Worm (Caenorhabditis elegans) whole organism, mixed stage, embryonic: Measurements from ENCODE around the gene nhr-25.

ENCODE experiments used
- bed-3 ChIP-seq: fragments of 200-800 bp; sonication (Bioruptor generic); optimal IDR thresholded peaks from 3 replicates; lab custom pipeline; 2018; ENCODE audit warnings: mild to moderate bottlenecking, missing genetic modification characterization, moderate library complexity, missing compliant biosample characterization
- blmp-1 ChIP-seq: fragments of 150-350 bp; optimal IDR thresholded peaks from 2 replicates; lab custom pipeline; 2014; ENCODE audit warnings: missing biosample characterization, missing genetic modification characterization
- ceh-39 ChIP-seq: fragments of 150-350 bp; optimal IDR thresholded peaks from 2 replicates; lab custom pipeline; 2014; ENCODE audit warnings: missing biosample characterization, missing genetic modification characterization
- ces-1 ChIP-seq: fragments of 150-350 bp; optimal IDR thresholded peaks from 2 replicates; lab custom pipeline; 2014; ENCODE audit warnings: missing biosample characterization, missing genetic modification reagents, missing genetic modification characterization
- lin-13 ChIP-seq: fragments of 150-350 bp; optimal IDR thresholded peaks from 2 replicates; lab custom pipeline; 2014; ENCODE audit warnings: missing biosample characterization, missing genetic modification characterization
- lsy-2 ChIP-seq: fragments of 150-350 bp; optimal IDR thresholded peaks from 2 replicates; lab custom pipeline; 2014; ENCODE audit warnings: missing biosample characterization, missing genetic modification characterization
- mab-5 ChIP-seq: fragments of 150-350 bp; optimal IDR thresholded peaks from 2 replicates; lab custom pipeline; 2014; ENCODE audit warnings: missing biosample characterization, missing genetic modification characterization
- nhr-12 ChIP-seq: fragments of 150-350 bp; optimal IDR thresholded peaks from 2 replicates; lab custom pipeline; 2014; ENCODE audit warnings: missing biosample characterization, missing genetic modification characterization
- nhr-237 ChIP-seq: fragments of 150-350 bp; optimal IDR thresholded peaks from 2 replicates; lab custom pipeline; 2014; ENCODE audit warnings: missing biosample characterization, missing genetic modification characterization
- nhr-28 ChIP-seq: fragments of 150-350 bp; optimal IDR thresholded peaks from 2 replicates; lab custom pipeline; 2014; ENCODE audit warnings: missing biosample characterization, missing genetic modification characterization
- nhr-76 ChIP-seq: sonication (generic microtip); optimal IDR thresholded peaks from 2 replicates; lab custom pipeline; 2017; ENCODE audit warnings: missing biosample characterization, missing genetic modification characterization
- sptf-1 ChIP-seq: sonication (generic microtip); optimal IDR thresholded peaks from 2 replicates; lab custom pipeline; 2017; ENCODE audit warnings: mild to moderate bottlenecking, missing genetic modification characterization, moderate library complexity, missing compliant biosample characterization
- unc-39 ChIP-seq: fragments of 150-350 bp; optimal IDR thresholded peaks from 2 replicates; lab custom pipeline; 2014; ENCODE audit warnings: missing biosample characterization, missing genetic modification characterization
- unc-62 ChIP-seq: fragments of 150-350 bp; optimal IDR thresholded peaks from 2 replicates; lab custom pipeline; 2014; ENCODE audit warnings: missing biosample characterization, missing genetic modification reagents, missing genetic modification characterization

ce11 chrX:12990529-12991520 is 17.5 kb upstream of the nhr-25 start, which contains the start of the genes F11C1.1 and vwa-8:
- TF ChIP-seq mab-5: no peak
- no peak for TF ChIP-seq blmp-1 (tag; lab: Kevin White, UChicago)
- TF ChIP-seq unc-39: no peak
- TF ChIP-seq bed-3 (GFP tag; lab: Kevin White, UChicago): no peak
- TF ChIP-seq lsy-2 (tag; lab: Kevin White, UChicago): no peak
- no peak for TF ChIP-seq nhr-237
- no peak for TF ChIP-seq nhr-12 (tag; lab: Kevin White, UChicago)
- no peak for TF ChIP-seq nhr-76 (tag; lab: Kevin White, UChicago)
- TF ChIP-seq ces-1 (GFP tag; lab: Kevin White, UChicago): no peak
- no peak for TF ChIP-seq sptf-1 (tag; lab: Kevin White, UChicago)
- no peak for TF ChIP-seq lin-13 (tag; lab: Kevin White, UChicago)
- no peak for TF ChIP-seq nhr-28
- no peak for TF ChIP-seq unc-62 (GFP tag; lab: Kevin White, UChicago)
- peak; percentile 29 for TF ChIP-seq ceh-39 (tag; lab: Kevin White, UChicago)
